Worm (Caenorhabditis elegans) whole organism, early embryonic: ENCODE results near the gene col-156.

Experiments
- B0310.2 ChIP-seq: sonication (generic microtip); optimal IDR thresholded peaks from 2 replicates; lab custom pipeline; 2016; ENCODE audit warnings: mild to moderate bottlenecking, missing genetic modification characterization, missing compliant biosample characterization
- F13C5.2 ChIP-seq: sonication (generic microtip); optimal IDR thresholded peaks from 2 replicates; lab custom pipeline; 2017; ENCODE audit warnings: mild to moderate bottlenecking, missing genetic modification characterization, inconsistent platforms, missing compliant biosample characterization
- aly-1 ChIP-seq: sonication (generic microtip); optimal IDR thresholded peaks from 2 replicates; lab custom pipeline; 2016; ENCODE audit warnings: missing genetic modification characterization, missing compliant biosample characterization
- ama-1 ChIP-seq: fragments of 150-350 bp; optimal IDR thresholded peaks from 2 replicates; lab custom pipeline; 2014
- ceh-13 ChIP-seq: fragments of 200-800 bp; sonication (Bioruptor generic); optimal IDR thresholded peaks from 2 replicates; lab custom pipeline; 2018; ENCODE audit warnings: mild to moderate bottlenecking, missing genetic modification characterization, missing compliant biosample characterization
- ceh-36 ChIP-seq: sonication (generic microtip); optimal IDR thresholded peaks from 2 replicates; lab custom pipeline; 2016; ENCODE audit warnings: missing genetic modification characterization, inconsistent platforms, missing compliant biosample characterization
- ets-7 ChIP-seq: sonication (generic microtip); optimal IDR thresholded peaks from 2 replicates; lab custom pipeline; 2016; ENCODE audit warnings: missing genotype, missing genetic modification characterization, missing compliant biosample characterization
- flt-1 ChIP-seq: fragments of 200-800 bp; sonication (Bioruptor generic); IDR thresholded peaks from 2 replicates; pipeline ENCODE4 v1.3.6; 2022; ENCODE audit warnings: missing genetic modification characterization, missing compliant biosample characterization
- hmbx-1 ChIP-seq: sonication (generic microtip); optimal IDR thresholded peaks from 2 replicates; lab custom pipeline; 2016; ENCODE audit warnings: mild to moderate bottlenecking, missing genetic modification characterization, missing compliant biosample characterization
- hmg-4 ChIP-seq: fragments of 200-800 bp; sonication (Bioruptor generic); optimal IDR thresholded peaks from 2 replicates; lab custom pipeline; 2018; ENCODE audit warnings: mild to moderate bottlenecking, missing genetic modification characterization, missing compliant biosample characterization
- hnd-1 ChIP-seq: sonication (generic microtip); optimal IDR thresholded peaks from 2 replicates; lab custom pipeline; 2016; ENCODE audit warnings: missing genetic modification characterization, missing compliant biosample characterization
- pes-1 ChIP-seq: fragments of 200-800 bp; sonication (Bioruptor generic); IDR thresholded peaks from 2 replicates; pipeline ENCODE4 v1.3.6; 2022; ENCODE audit warnings: missing genetic modification reagents, missing genetic modification characterization, missing compliant biosample characterization
- scrt-1 ChIP-seq: fragments of 200-800 bp; sonication (Bioruptor generic); IDR thresholded peaks from 2 replicates; pipeline ENCODE4 v1.3.6; 2022; ENCODE audit warnings: missing genetic modification characterization, missing compliant biosample characterization
- sea-1 ChIP-seq: fragments of 200-800 bp; sonication (Bioruptor generic); conservative IDR thresholded peaks from 2 replicates; pipeline ENCODE4 v1.3.6; 2022; ENCODE audit warnings: missing genetic modification characterization, missing compliant biosample characterization
- tbx-11 ChIP-seq: fragments of 200-800 bp; sonication (Bioruptor generic); IDR thresholded peaks from 2 replicates; pipeline ENCODE4 v1.3.6; 2022; ENCODE audit warnings: missing genetic modification characterization, missing compliant biosample characterization
- tbx-37 ChIP-seq: fragments of 200-800 bp; sonication (Bioruptor generic); conservative IDR thresholded peaks from 2 replicates; pipeline ENCODE4 v1.3.6; 2022; ENCODE audit warnings: missing genetic modification reagents, missing genetic modification characterization, missing compliant biosample characterization
- tra-4 ChIP-seq: sonication (generic microtip); optimal IDR thresholded peaks from 2 replicates; lab custom pipeline; 2017; ENCODE audit warnings: missing genetic modification characterization, missing compliant biosample characterization

col-156 gene

ce11 chrV:11445375-11445774 lies 4.8 kb downstream of the col-156 start:
- TF ChIP-seq hmg-4 (GFP tag; lab: Kevin White, UChicago) (peak; percentile 25), hmbx-1 (tag; lab: Kevin White, UChicago) (no peak)

ce11 chrV:11443503-11443902 lies 6.7 kb downstream of the col-156 start, which contains the start of gene F57B7.2:
TSS of gene F57B7.2 (minus strand) at chrV:11443603.
- TF ChIP-seq tra-4, result no peak
- no peak for TF ChIP-seq sea-1 (GFP tag; lab: Robert Waterston, UW)
- no peak for TF ChIP-seq hmbx-1 (tag; lab: Kevin White, UChicago)
- TF ChIP-seq ets-7, result no peak
- TF ChIP-seq flt-1 (GFP tag; lab: Robert Waterston, UW), result no peak
- TF ChIP-seq ama-1 (lab: Kevin White, UChicago), result no peak
- no peak for TF ChIP-seq ceh-36 (tag; lab: Kevin White, UChicago)
- no peak for TF ChIP-seq hnd-1 (tag; lab: Kevin White, UChicago)
- TF ChIP-seq aly-1 (tag; lab: Kevin White, UChicago), result no peak
- TF ChIP-seq B0310.2 (tag; lab: Kevin White, UChicago), result no peak
- TF ChIP-seq ceh-13 (GFP tag; lab: Kevin White, UChicago), result no peak
- no peak for TF ChIP-seq hmg-4 (GFP tag; lab: Kevin White, UChicago)
- TF ChIP-seq tbx-11 (GFP tag; lab: Robert Waterston, UW), result no peak

- TF ChIP-seq ceh-36 (tag; lab: Kevin White, UChicago) (no peak), ama-1 (lab: Kevin White, UChicago) (no peak), F13C5.2 (no peak), hmbx-1 (tag; lab: Kevin White, UChicago) (no peak), hmg-4 (GFP tag; lab: Kevin White, UChicago) (no peak), sea-1 (GFP tag; lab: Robert Waterston, UW) (no peak), B0310.2 (tag; lab: Kevin White, UChicago) (no peak), ets-7 (no peak)
Measured at ce11 chrV:11439202-11439601, 11.0 kb downstream of the col-156 start.

- TF ChIP-seq hmg-4 (GFP tag; lab: Kevin White, UChicago) (no peak), ceh-36 (tag; lab: Kevin White, UChicago) (no peak), pes-1 (GFP tag; lab: Robert Waterston, UW) (no peak)
Measured at ce11 chrV:11438464-11438863, 11.7 kb downstream of the col-156 start, which contains the start of gene dmsr-1. TSS of gene dmsr-1 (plus strand) at chrV:11438764.

ce11 chrV:11436407-11436806 lies 13.8 kb downstream of the col-156 start:
- no peak for TF ChIP-seq hmbx-1 (tag; lab: Kevin White, UChicago)
- TF ChIP-seq B0310.2 (tag; lab: Kevin White, UChicago), result no peak
- no peak for TF ChIP-seq F13C5.2
- no peak for TF ChIP-seq aly-1 (tag; lab: Kevin White, UChicago)
- no peak for TF ChIP-seq tra-4

ce11 chrV:11435242-11435641 lies 14.9 kb downstream of the col-156 start:
- TF ChIP-seq B0310.2 (tag; lab: Kevin White, UChicago) (no peak), hmg-4 (GFP tag; lab: Kevin White, UChicago) (no peak), hnd-1 (tag; lab: Kevin White, UChicago) (no peak), ceh-13 (GFP tag; lab: Kevin White, UChicago) (no peak), hmbx-1 (tag; lab: Kevin White, UChicago) (no peak), pes-1 (GFP tag; lab: Robert Waterston, UW) (no peak), ama-1 (lab: Kevin White, UChicago) (no peak), ets-7 (no peak), ceh-36 (tag; lab: Kevin White, UChicago) (no peak), aly-1 (tag; lab: Kevin White, UChicago) (no peak), scrt-1 (GFP tag; lab: Robert Waterston, UW) (no peak), tbx-11 (GFP tag; lab: Robert Waterston, UW) (no peak), tbx-37 (GFP tag; lab: Robert Waterston, UW) (no peak), F13C5.2 (no peak), sea-1 (GFP tag; lab: Robert Waterston, UW) (no peak), flt-1 (GFP tag; lab: Robert Waterston, UW) (no peak), tra-4 (no peak)

ce11 chrV:11430823-11431222 lies 19.3 kb downstream of the col-156 start:
- no peak for TF ChIP-seq B0310.2 (tag; lab: Kevin White, UChicago)
- no peak for TF ChIP-seq ets-7
- TF ChIP-seq flt-1 (GFP tag; lab: Robert Waterston, UW), result no peak
- TF ChIP-seq tbx-37 (GFP tag; lab: Robert Waterston, UW), result no peak
- no peak for TF ChIP-seq F13C5.2
- TF ChIP-seq hmbx-1 (tag; lab: Kevin White, UChicago), result no peak
- no peak for TF ChIP-seq sea-1 (GFP tag; lab: Robert Waterston, UW)
- TF ChIP-seq scrt-1 (GFP tag; lab: Robert Waterston, UW), result no peak
- no peak for TF ChIP-seq ama-1 (lab: Kevin White, UChicago)
- no peak for TF ChIP-seq hmg-4 (GFP tag; lab: Kevin White, UChicago)
- no peak for TF ChIP-seq ceh-13 (GFP tag; lab: Kevin White, UChicago)
- TF ChIP-seq tbx-11 (GFP tag; lab: Robert Waterston, UW), result no peak
- TF ChIP-seq aly-1 (tag; lab: Kevin White, UChicago), result no peak
- no peak for TF ChIP-seq pes-1 (GFP tag; lab: Robert Waterston, UW)

- no peak for TF ChIP-seq F13C5.2
- TF ChIP-seq ceh-36 (tag; lab: Kevin White, UChicago), result no peak
- no peak for TF ChIP-seq B0310.2 (tag; lab: Kevin White, UChicago)
- TF ChIP-seq tbx-11 (GFP tag; lab: Robert Waterston, UW), result no peak
- TF ChIP-seq hnd-1 (tag; lab: Kevin White, UChicago), result no peak
- TF ChIP-seq aly-1 (tag; lab: Kevin White, UChicago), result no peak
- TF ChIP-seq scrt-1 (GFP tag; lab: Robert Waterston, UW), result no peak
- TF ChIP-seq hmbx-1 (tag; lab: Kevin White, UChicago), result no peak
- TF ChIP-seq sea-1 (GFP tag; lab: Robert Waterston, UW), result no peak
- TF ChIP-seq ets-7, result no peak
- TF ChIP-seq hmg-4 (GFP tag; lab: Kevin White, UChicago), result no peak
- TF ChIP-seq flt-1 (GFP tag; lab: Robert Waterston, UW), result no peak
- no peak for TF ChIP-seq pes-1 (GFP tag; lab: Robert Waterston, UW)
- TF ChIP-seq ama-1 (lab: Kevin White, UChicago), result no peak
- no peak for TF ChIP-seq tbx-37 (GFP tag; lab: Robert Waterston, UW)
- TF ChIP-seq tra-4, result no peak
Measured at ce11 chrV:11428728-11429127, 21.4 kb downstream of the col-156 start.
